Fruit fly (Drosophila melanogaster) whole organism, larva: Measurements from ENCODE around the gene CG3939.

Source experiments
- noc ChIP-seq: fragments of 200-800 bp; sonication (Bioruptor generic); optimal IDR thresholded peaks from 3 replicates; lab custom pipeline; 2019; ENCODE audit warnings: missing biosample characterization, mild to moderate bottlenecking, missing genetic modification characterization, moderate library complexity

Gene CG3939

dm6 chrX:3190837-3191458 lies 16.1 kb downstream of the CG3939 start:
- no peak for TF ChIP-seq noc (tag; lab: Kevin White, UChicago)

DNA sequence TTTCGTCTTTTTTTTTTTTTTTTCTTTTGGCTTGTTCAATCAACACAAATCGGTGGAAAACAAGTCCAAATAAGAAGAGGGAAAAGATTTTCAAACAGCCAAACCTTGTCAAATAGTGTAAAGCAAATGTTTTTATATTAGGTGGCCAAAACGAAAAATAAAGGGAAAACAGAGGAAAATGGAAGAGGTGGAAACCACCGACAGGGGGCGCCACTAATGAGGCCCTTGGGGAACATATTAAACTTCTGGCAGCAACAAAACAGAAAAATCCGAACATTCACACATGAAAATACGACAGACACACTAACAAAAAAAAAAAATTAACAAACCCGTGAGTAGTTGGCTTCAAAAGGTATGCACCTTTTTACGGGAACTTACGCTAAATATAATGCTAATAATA lies 17.5 kb downstream of the CG3939 start:
- TF ChIP-seq noc (tag; lab: Kevin White, UChicago): no peak

dm6 chrX:3193774-3194173 lies 19.0 kb downstream of the CG3939 start:
- TF ChIP-seq noc (tag; lab: Kevin White, UChicago): no peak

DNA sequence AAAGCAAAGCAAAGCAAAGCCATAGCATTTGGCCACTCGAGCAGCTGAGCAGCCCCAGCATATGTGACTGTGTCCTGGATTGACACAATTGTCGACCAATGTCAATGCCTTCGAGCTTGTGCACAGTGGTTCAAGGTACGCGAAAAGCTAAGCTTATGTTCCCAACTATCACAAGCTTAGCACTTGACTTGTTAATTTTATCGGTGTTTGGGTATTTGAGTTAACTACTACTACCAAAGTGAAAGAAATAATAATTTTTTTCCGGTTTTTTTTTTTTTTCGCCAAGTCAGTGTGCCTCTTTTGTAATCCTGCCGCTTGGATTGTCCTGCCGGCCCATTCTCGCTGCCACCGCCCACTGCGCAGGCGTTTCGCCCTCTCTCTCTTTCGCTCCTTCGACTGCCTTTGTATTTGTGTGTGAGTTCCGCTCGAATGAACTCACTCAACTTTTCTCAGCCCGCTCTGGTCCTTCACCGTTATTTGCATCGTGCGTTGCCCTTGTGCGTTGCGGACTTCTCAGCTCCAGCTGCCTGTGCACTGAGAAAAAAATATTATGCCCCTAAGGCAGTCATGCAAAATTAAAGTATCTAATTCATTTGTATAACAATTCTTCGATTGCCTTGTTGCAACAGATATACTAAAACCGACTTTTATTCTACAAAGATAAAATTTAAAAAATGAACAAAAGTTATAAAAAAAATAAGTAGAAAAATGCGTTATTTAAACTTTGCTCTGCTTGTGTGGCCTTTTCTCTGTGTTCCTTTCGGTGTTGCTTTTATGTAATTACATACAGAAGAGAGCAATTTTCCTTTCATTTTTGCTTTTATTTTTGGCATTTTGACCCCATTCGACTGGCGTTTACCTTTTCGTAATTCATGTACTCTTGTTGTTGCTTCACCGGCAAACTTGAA lies 31.3 kb downstream of the CG3939 start:
- no peak for TF ChIP-seq noc (tag; lab: Kevin White, UChicago)
